Fruit fly (Drosophila melanogaster) whole organism, embryonic: ENCODE data around the gene Arc42.

Experiments
- Aef1 ChIP-seq: fragments of 200-800 bp; sonication (Bioruptor generic); IDR thresholded peaks from 3 replicates; pipeline ENCODE4 v1.3.6; 2022; ENCODE audit warnings: missing biosample characterization, missing genetic modification characterization
- Awh ChIP-seq: fragments of 200-800 bp; sonication (Bioruptor generic); IDR thresholded peaks from 2 replicates; pipeline ENCODE4, ENCODE4 v1.3.6; 2022; ENCODE audit warnings: missing biosample characterization, missing genetic modification characterization
- CG10209 ChIP-seq: fragments of 200-800 bp; sonication (Bioruptor generic); optimal IDR thresholded peaks from 3 replicates; lab custom pipeline; 2017; ENCODE audit warnings: missing biosample characterization, mild to moderate bottlenecking, missing genetic modification characterization, missing genetic modification reagents
- CG10267 ChIP-seq: fragments of 200-800 bp; sonication (Bioruptor generic); optimal IDR thresholded peaks from 2 replicates; lab custom pipeline; 2018; ENCODE audit warnings: missing biosample characterization, mild to moderate bottlenecking, missing genetic modification characterization, moderate library complexity
- CG10979 ChIP-seq: fragments of 200-800 bp; sonication (Bioruptor generic); optimal IDR thresholded peaks from 2 replicates; lab custom pipeline; 2018; ENCODE audit warnings: missing biosample characterization, mild to moderate bottlenecking, missing genetic modification characterization, moderate library complexity
- CG12659 ChIP-seq: fragments of 200-800 bp; sonication (Bioruptor generic); optimal IDR thresholded peaks from 3 replicates; lab custom pipeline; 2017; ENCODE audit warnings: mild to moderate bottlenecking, missing biosample characterization, missing genetic modification reagents, missing genetic modification characterization
- CG15601 ChIP-seq: fragments of 200-800 bp; sonication (Bioruptor generic); optimal IDR thresholded peaks from 3 replicates; lab custom pipeline; 2019; ENCODE audit warnings: missing biosample characterization, mild to moderate bottlenecking, missing genetic modification characterization, moderate library complexity
- CG17359 ChIP-seq: fragments of 200-800 bp; sonication (Bioruptor generic); optimal IDR thresholded peaks from 3 replicates; lab custom pipeline; 2018; ENCODE audit warnings: missing biosample characterization, mild to moderate bottlenecking, missing genetic modification characterization, moderate library complexity
- CG2712 ChIP-seq: fragments of 200-800 bp; optimal IDR thresholded peaks from 3 replicates; lab custom pipeline; 2019; ENCODE audit warnings: missing biosample characterization, mild to moderate bottlenecking, missing genetic modification characterization, moderate library complexity
- CG30403 ChIP-seq: fragments of 200-800 bp; sonication (Bioruptor generic); optimal IDR thresholded peaks from 3 replicates; lab custom pipeline; 2016; ENCODE audit warnings: missing biosample characterization, missing genetic modification characterization
- CG32772 ChIP-seq: fragments of 200-800 bp; sonication (Bioruptor generic); IDR thresholded peaks from 2 replicates; pipeline ENCODE4 v1.3.6; 2022; ENCODE audit warnings: missing biosample characterization, missing genetic modification characterization
- CG3726 ChIP-seq: fragments of 200-800 bp; sonication (Bioruptor generic); IDR thresholded peaks from 3 replicates; pipeline ENCODE4, ENCODE4 v1.3.6; 2022; ENCODE audit warnings: missing biosample characterization, missing genetic modification characterization
- CG4360 ChIP-seq: fragments of 200-800 bp; sonication (Bioruptor generic); IDR thresholded peaks from 2 replicates; pipeline ENCODE4 v1.3.6; 2022; ENCODE audit warnings: missing biosample characterization, missing genetic modification characterization
- CG4617 ChIP-seq: fragments of 200-800 bp; sonication (Bioruptor generic); optimal IDR thresholded peaks from 3 replicates; lab custom pipeline; 2016; ENCODE audit warnings: missing biosample characterization, missing genetic modification characterization, borderline replicate concordance
- CG7357 ChIP-seq: fragments of 200-800 bp; sonication (Bioruptor generic); IDR thresholded peaks from 3 replicates; pipeline ENCODE4 v1.3.6; 2022; ENCODE audit warnings: missing biosample characterization, missing genetic modification characterization
- CG7786 ChIP-seq: fragments of 200-800 bp; sonication (Bioruptor generic); optimal IDR thresholded peaks from 2 replicates; lab custom pipeline; 2016; ENCODE audit warnings: missing biosample characterization, missing genetic modification characterization
- CG7839 ChIP-seq: fragments of 200-800 bp; sonication (Bioruptor generic); optimal IDR thresholded peaks from 3 replicates; lab custom pipeline; 2018; ENCODE audit warnings: missing biosample characterization, mild to moderate bottlenecking, missing genetic modification characterization, moderate library complexity
- CG9215 ChIP-seq: fragments of 200-800 bp; sonication (Bioruptor generic); IDR thresholded peaks from 2 replicates; pipeline ENCODE4 v1.3.6; 2022; ENCODE audit warnings: missing biosample characterization, missing genetic modification characterization
- Dbx ChIP-seq: fragments of 200-800 bp; sonication (Bioruptor generic); IDR thresholded peaks from 3 replicates; pipeline ENCODE4 v1.3.6; 2022; ENCODE audit warnings: missing biosample characterization, missing genetic modification characterization
- Drgx ChIP-seq: fragments of 200-800 bp; sonication (Bioruptor generic); IDR thresholded peaks from 2 replicates; pipeline ENCODE4 v1.3.6; 2022; ENCODE audit warnings: missing biosample characterization, missing genetic modification characterization
- E2f1 ChIP-seq: fragments of 200-800 bp; sonication (Bioruptor generic); IDR thresholded peaks from 2 replicates; pipeline ENCODE4 v1.3.6; 2022; ENCODE audit warnings: missing biosample characterization, missing genetic modification characterization
- Fer3 ChIP-seq: fragments of 200-800 bp; sonication (Bioruptor generic); optimal IDR thresholded peaks from 2 replicates; lab custom pipeline; 2018; ENCODE audit warnings: missing biosample characterization, mild to moderate bottlenecking, missing genetic modification characterization, moderate library complexity
- Gug ChIP-seq: fragments of 200-800 bp; sonication (Bioruptor generic); IDR thresholded peaks from 4 replicates; pipeline ENCODE4 v1.3.6; 2022; ENCODE audit warnings: missing biosample characterization, missing genetic modification characterization
- Lhr ChIP-seq: fragments of 200-800 bp; sonication (Bioruptor generic); optimal IDR thresholded peaks from 3 replicates; lab custom pipeline; 2017; ENCODE audit warnings: mild to moderate bottlenecking, missing biosample characterization, missing genetic modification reagents, missing genetic modification characterization
- MBD-R2 ChIP-seq: fragments of 200-800 bp; sonication (Bioruptor generic); IDR thresholded peaks from 2 replicates; pipeline ENCODE4 v1.3.6; 2022; ENCODE audit warnings: missing biosample characterization, missing genetic modification characterization
- NC2α ChIP-seq: fragments of 200-800 bp; sonication (Bioruptor generic); optimal IDR thresholded peaks from 2 replicates; lab custom pipeline; 2016; ENCODE audit warnings: missing biosample characterization, missing genetic modification characterization
- Oli ChIP-seq: fragments of 200-800 bp; sonication (Bioruptor generic); optimal IDR thresholded peaks from 2 replicates; lab custom pipeline; 2018; ENCODE audit warnings: missing biosample characterization, mild to moderate bottlenecking, missing genetic modification characterization, moderate library complexity
- PHDP ChIP-seq: fragments of 200-800 bp; sonication (Bioruptor generic); optimal IDR thresholded peaks from 3 replicates; lab custom pipeline; 2018; ENCODE audit warnings: missing biosample characterization, mild to moderate bottlenecking, missing genetic modification characterization, moderate library complexity
- Poxn ChIP-seq: fragments of 200-800 bp; sonication (Bioruptor generic); IDR thresholded peaks from 2 replicates; pipeline ENCODE4 v1.3.6; 2022; ENCODE audit warnings: missing biosample characterization, missing genetic modification characterization
- Rx ChIP-seq: fragments of 200-800 bp; sonication (Bioruptor generic); IDR thresholded peaks from 2 replicates; pipeline ENCODE4 v1.3.6; 2022; ENCODE audit warnings: missing biosample characterization, missing genetic modification characterization
- Sox100B ChIP-seq: fragments of 200-800 bp; sonication (Bioruptor generic); optimal IDR thresholded peaks from 3 replicates; lab custom pipeline; 2018; ENCODE audit warnings: missing biosample characterization, mild to moderate bottlenecking, missing genetic modification characterization
- Taf1 ChIP-seq: fragments of 200-800 bp; sonication (Bioruptor generic); IDR thresholded peaks from 2 replicates; pipeline ENCODE4 v1.3.6; 2022; ENCODE audit warnings: missing biosample characterization, missing genetic modification characterization
- Usf ChIP-seq: fragments of 200-800 bp; sonication (Bioruptor generic); optimal IDR thresholded peaks from 2 replicates; lab custom pipeline; 2017; ENCODE audit warnings: missing genotype, missing biosample characterization, missing genetic modification characterization
- ash1 ChIP-seq: fragments of 200-800 bp; sonication (Bioruptor generic); optimal IDR thresholded peaks from 2 replicates; lab custom pipeline; 2018; ENCODE audit warnings: missing biosample characterization, mild to moderate bottlenecking, missing genetic modification characterization
- cg ChIP-seq: fragments of 200-800 bp; sonication (Bioruptor generic); optimal IDR thresholded peaks from 3 replicates; lab custom pipeline; 2019; ENCODE audit warnings: missing biosample characterization, mild to moderate bottlenecking, missing genetic modification characterization, moderate library complexity
- crol ChIP-seq: fragments of 200-800 bp; sonication (Bioruptor generic); IDR thresholded peaks from 2 replicates; pipeline ENCODE4 v1.3.6; 2022; ENCODE audit warnings: missing biosample characterization, missing genetic modification characterization
- esg ChIP-seq: fragments of 200-800 bp; sonication (Bioruptor generic); conservative IDR thresholded peaks from 2 replicates; pipeline ENCODE4 v1.3.6; 2022; ENCODE audit warnings: missing biosample characterization, missing genetic modification characterization
- exex ChIP-seq: fragments of 200-800 bp; sonication (Bioruptor generic); optimal IDR thresholded peaks from 4 replicates; lab custom pipeline; 2018; ENCODE audit warnings: missing biosample characterization, mild to moderate bottlenecking, missing genetic modification characterization, moderate library complexity
- kni ChIP-seq: fragments of 200-800 bp; sonication (Bioruptor generic); optimal IDR thresholded peaks from 3 replicates; lab custom pipeline; 2017; ENCODE audit warnings: mild to moderate bottlenecking, missing biosample characterization, missing genetic modification reagents, missing genetic modification characterization
- mld ChIP-seq: fragments of 200-800 bp; sonication (Bioruptor generic); IDR thresholded peaks from 3 replicates; pipeline ENCODE4 v1.3.6; 2022; ENCODE audit warnings: missing biosample characterization, missing genetic modification characterization; ENCODE audit not compliant: partially characterized antibody
- nerfin-1 ChIP-seq: fragments of 200-800 bp; sonication (Bioruptor generic); optimal IDR thresholded peaks from 3 replicates; lab custom pipeline; 2019; ENCODE audit warnings: missing biosample characterization, mild to moderate bottlenecking, missing genetic modification characterization, moderate library complexity
- oc ChIP-seq: fragments of 200-800 bp; sonication (Bioruptor generic); optimal IDR thresholded peaks from 2 replicates; lab custom pipeline; 2018; ENCODE audit warnings: missing biosample characterization, mild to moderate bottlenecking, missing genetic modification characterization, moderate library complexity
- otp ChIP-seq: fragments of 200-800 bp; sonication (Bioruptor generic); IDR thresholded peaks from 3 replicates; pipeline ENCODE4, ENCODE4 v1.3.6; 2022; ENCODE audit warnings: missing biosample characterization, missing genetic modification characterization
- pnt ChIP-seq: fragments of 200-800 bp; sonication (Bioruptor generic); optimal IDR thresholded peaks from 3 replicates; lab custom pipeline; 2016; ENCODE audit warnings: missing biosample characterization, missing genetic modification characterization
- pum ChIP-seq: fragments of 200-800 bp; sonication (Bioruptor generic); optimal IDR thresholded peaks from 2 replicates; lab custom pipeline; 2016; ENCODE audit warnings: missing biosample characterization, missing genetic modification characterization
- rib ChIP-seq: fragments of 200-800 bp; sonication (Bioruptor generic); IDR thresholded peaks from 2 replicates; pipeline ENCODE4 v1.3.6; 2022; ENCODE audit warnings: missing biosample characterization, missing genetic modification characterization
- sens-2 ChIP-seq: fragments of 200-800 bp; sonication (Bioruptor generic); IDR thresholded peaks from 2 replicates; pipeline ENCODE4 v1.3.6; 2022; ENCODE audit warnings: missing biosample characterization, missing genetic modification characterization
- so ChIP-seq: fragments of 200-800 bp; sonication (Bioruptor generic); IDR thresholded peaks from 3 replicates; pipeline ENCODE4 v1.3.6; 2022; ENCODE audit warnings: missing biosample characterization, missing genetic modification characterization
- stwl ChIP-seq: fragments of 200-800 bp; sonication (Bioruptor generic); optimal IDR thresholded peaks from 3 replicates; lab custom pipeline; 2018; ENCODE audit warnings: missing biosample characterization, mild to moderate bottlenecking, missing genetic modification characterization, moderate library complexity
- tio ChIP-seq: fragments of 200-800 bp; sonication (Bioruptor generic); optimal IDR thresholded peaks from 2 replicates; lab custom pipeline; 2017; ENCODE audit warnings: missing biosample characterization, missing genetic modification characterization, inconsistent platforms
- zen ChIP-seq: fragments of 200-800 bp; sonication (Bioruptor generic); optimal IDR thresholded peaks from 3 replicates; lab custom pipeline; 2018; ENCODE audit warnings: missing biosample characterization, mild to moderate bottlenecking, missing genetic modification characterization, moderate library complexity

Gene Arc42

dm6 chr3R:19879470-19880052 is 2.0 kb downstream of the Arc42 start, which contains the start of gene Ask1 (continued):
- TF ChIP-seq stwl (tag; lab: Kevin White, UChicago) (peak; percentile 11), CG3726 (no peak), Sox100B (GFP tag; lab: Kevin White, UChicago) (no peak), CG12659 (GFP tag; lab: Kevin White, UChicago) (peak; percentile 18), CG7786 (GFP tag; lab: Kevin White, UChicago) (no peak), MBD-R2 (GFP tag; lab: Robert Waterston, UW) (peak; percentile 59), NC2α (GFP tag; lab: Kevin White, UChicago) (no peak), CG10979 (tag; lab: Kevin White, UChicago) (no peak), crol (no peak), Aef1 (GFP tag; lab: Robert Waterston, UW) (no peak), CG7839 (no peak), CG17359 (no peak), Gug (GFP tag; lab: Robert Waterston, UW) (no peak), pnt (GFP tag; lab: Kevin White, UChicago) (no peak), CG7357 (no peak), zen (peak; percentile 44), kni (no peak), rib (GFP tag; lab: Robert Waterston, UW) (no peak), CG32772 (GFP tag; lab: Robert Waterston, UW) (no peak), otp (peak; percentile 19; the same call in 1 of the 3 replicates), CG2712 (tag; lab: Kevin White, UChicago) (peak; percentile 7), pum (GFP tag; lab: Kevin White, UChicago) (no peak), oc (tag; lab: Kevin White, UChicago) (no peak), Fer3 (tag; lab: Kevin White, UChicago) (no peak), CG4617 (GFP tag; lab: Kevin White, UChicago) (peak; percentile 81), PHDP (tag; lab: Kevin White, UChicago) (no peak), CG30403 (no peak), E2f1 (GFP tag; lab: Robert Waterston, UW) (no peak), CG10267 (tag; lab: Kevin White, UChicago) (peak; percentile 20), tio (no peak), so (no peak), ash1 (GFP tag; lab: Kevin White, UChicago) (no peak), esg (no peak), Dbx (no peak), CG9215 (GFP tag; lab: Robert Waterston, UW) (no peak), Awh (no peak), Poxn (GFP tag; lab: Robert Waterston, UW) (no peak), mld (GFP tag; lab: Robert Waterston, UW) (no peak), Oli (no peak), Drgx (GFP tag; lab: Robert Waterston, UW) (no peak), Lhr (GFP tag; lab: Kevin White, UChicago) (no peak), Taf1 (no peak), CG4360 (GFP tag; lab: Robert Waterston, UW) (no peak), cg (no peak), sens-2 (GFP tag; lab: Robert Waterston, UW) (no peak), exex (peak; percentile 16), Rx (GFP tag; lab: Robert Waterston, UW) (no peak), CG10209 (GFP tag; lab: Kevin White, UChicago) (no peak), Usf (GFP tag; lab: Kevin White, UChicago) (no peak), CG15601 (tag; lab: Kevin White, UChicago) (no peak), nerfin-1 (tag; lab: Kevin White, UChicago) (no peak)
